Worm (Caenorhabditis elegans) whole organism, L1 larva: ENCODE measurements around the gene his-71.

Experiments used
- C04F5.9 ChIP-seq: sonication (generic microtip); optimal IDR thresholded peaks from 2 replicates; lab custom pipeline; 2016; ENCODE audit warnings: missing genetic modification characterization, missing compliant biosample characterization
- C16A3.4 ChIP-seq: fragments of 150-350 bp; optimal IDR thresholded peaks from 2 replicates; lab custom pipeline; 2014; ENCODE audit warnings: missing biosample characterization, missing genetic modification characterization
- F16B12.6 ChIP-seq: fragments of 150-350 bp; optimal IDR thresholded peaks from 2 replicates; lab custom pipeline; 2014; ENCODE audit warnings: missing biosample characterization, missing genetic modification characterization
- Y116A8C.19 ChIP-seq: sonication (generic microtip); optimal IDR thresholded peaks from 2 replicates; lab custom pipeline; 2016; ENCODE audit warnings: missing compliant biosample characterization, missing genetic modification characterization, borderline replicate concordance
- alr-1 ChIP-seq: fragments of 200-800 bp; sonication (Bioruptor generic); optimal IDR thresholded peaks from 2 replicates; lab custom pipeline; 2018; ENCODE audit warnings: borderline replicate concordance, mild to moderate bottlenecking, missing genetic modification characterization, missing compliant biosample characterization
- aly-2 ChIP-seq: fragments of 150-350 bp; optimal IDR thresholded peaks from 2 replicates; lab custom pipeline; 2014; ENCODE audit warnings: missing biosample characterization, missing genetic modification characterization
- ama-1 ChIP-seq: fragments of 150-350 bp; optimal IDR thresholded peaks from 2 replicates; lab custom pipeline; 2014
- ceh-8 ChIP-seq: fragments of 200-800 bp; sonication (Bioruptor generic); optimal IDR thresholded peaks from 2 replicates; lab custom pipeline; 2018; ENCODE audit warnings: mild to moderate bottlenecking, missing genetic modification characterization, moderate library complexity, missing compliant biosample characterization
- ceh-82 ChIP-seq, 3 experiments: fragments of 150-350 bp in 1 of 3; sonication (generic microtip) in 2 of 3; optimal IDR thresholded peaks; 2 replicates each; lab custom pipeline; 2014 to 2017; ENCODE audit warnings: missing biosample characterization in 3 of 3, missing genetic modification characterization in 3 of 3
- ceh-90 ChIP-seq: sonication (generic microtip); optimal IDR thresholded peaks from 2 replicates; lab custom pipeline; 2016; ENCODE audit warnings: missing genetic modification characterization, missing compliant biosample characterization
- ces-1 ChIP-seq: fragments of 150-350 bp; optimal IDR thresholded peaks from 2 replicates; lab custom pipeline; 2014; ENCODE audit warnings: missing biosample characterization, missing genetic modification reagents, missing genetic modification characterization
- dpl-1 ChIP-seq, 3 experiments: fragments of 150-350 bp in 2 of 3; sonication (generic microtip) in 1 of 3; optimal IDR thresholded peaks; 2 replicates each; lab custom pipeline; 2014 to 2017; ENCODE audit warnings: missing biosample characterization in 3 of 3, missing genetic modification characterization in 3 of 3, missing genetic modification reagents in 3 of 3
- dsc-1 ChIP-seq: sonication (generic microtip); optimal IDR thresholded peaks from 2 replicates; lab custom pipeline; 2016; ENCODE audit warnings: mild to moderate bottlenecking, missing genetic modification characterization, missing compliant biosample characterization
- efl-3 ChIP-seq: fragments of 200-800 bp; sonication (Bioruptor generic); optimal IDR thresholded peaks from 2 replicates; lab custom pipeline; 2018; ENCODE audit warnings: mild to moderate bottlenecking, missing genetic modification characterization, missing compliant biosample characterization
- egl-27 ChIP-seq, 2 experiments: fragments of 150-350 bp in 1 of 2; sonication (generic microtip); optimal IDR thresholded peaks; 3 replicates each; lab custom pipeline; 2017 to 2018; ENCODE audit warnings: missing biosample characterization in 2 of 2, missing genetic modification characterization in 2 of 2, missing genetic modification reagents in 2 of 2
- elt-2 ChIP-seq: sonication (generic microtip); optimal IDR thresholded peaks from 2 replicates; lab custom pipeline; 2016; ENCODE audit warnings: missing genetic modification characterization, mild to moderate bottlenecking, inconsistent platforms, missing compliant biosample characterization, missing genetic modification reagents
- ets-5 ChIP-seq: fragments of 200-800 bp; sonication (Bioruptor generic); IDR thresholded peaks from 2 replicates; pipeline ENCODE4 v1.3.6; 2022; ENCODE audit warnings: missing genetic modification characterization, missing compliant biosample characterization
- fkh-10 ChIP-seq: sonication (generic microtip); optimal IDR thresholded peaks from 2 replicates; lab custom pipeline; 2017; ENCODE audit warnings: missing biosample characterization, missing genetic modification reagents, missing genetic modification characterization
- fkh-4 ChIP-seq: sonication (generic microtip); optimal IDR thresholded peaks from 2 replicates; lab custom pipeline; 2016; ENCODE audit warnings: missing compliant biosample characterization, missing genetic modification characterization, borderline replicate concordance
- fos-1 ChIP-seq: fragments of 150-350 bp; optimal IDR thresholded peaks from 2 replicates; lab custom pipeline; 2014; ENCODE audit warnings: missing biosample characterization, missing genetic modification characterization
- grh-1 ChIP-seq: fragments of 200-800 bp; sonication (Bioruptor generic); IDR thresholded peaks from 2 replicates; pipeline ENCODE4 v1.3.6; 2022; ENCODE audit warnings: missing genetic modification reagents, missing genetic modification characterization, missing compliant biosample characterization
- hlh-17 ChIP-seq: fragments of 200-800 bp; sonication (Bioruptor generic); optimal IDR thresholded peaks from 2 replicates; lab custom pipeline; 2018; ENCODE audit warnings: missing genetic modification characterization, mild to moderate bottlenecking, missing compliant biosample characterization, moderate library complexity, borderline replicate concordance
- hlh-4 ChIP-seq: sonication (generic microtip); optimal IDR thresholded peaks from 2 replicates; lab custom pipeline; 2016; ENCODE audit warnings: mild to moderate bottlenecking, missing genetic modification characterization, missing compliant biosample characterization
- isw-1 ChIP-seq: fragments of 200-800 bp; sonication (Bioruptor generic); IDR thresholded peaks from 2 replicates; pipeline ENCODE4 v1.3.6; 2022; ENCODE audit warnings: missing genetic modification characterization, missing compliant biosample characterization
- jun-1 ChIP-seq: fragments of 150-350 bp; optimal IDR thresholded peaks from 2 replicates; lab custom pipeline; 2014; ENCODE audit warnings: missing biosample characterization, missing genetic modification reagents, missing genetic modification characterization
- lin-14 ChIP-seq: fragments of 200-800 bp; sonication (Bioruptor generic); optimal IDR thresholded peaks from 2 replicates; lab custom pipeline; 2018; ENCODE audit warnings: mild to moderate bottlenecking, missing genetic modification characterization, moderate library complexity, missing compliant biosample characterization
- lin-15B ChIP-seq: fragments of 150-350 bp; sonication (generic microtip); optimal IDR thresholded peaks from 3 replicates; lab custom pipeline; 2014; ENCODE audit warnings: missing biosample characterization, missing genetic modification characterization
- lin-35 ChIP-seq, 2 experiments: fragments of 150-350 bp; optimal IDR thresholded peaks; 2 replicates each; lab custom pipeline; 2014; ENCODE audit warnings: missing biosample characterization in 2 of 2, missing genetic modification characterization in 2 of 2, missing genetic modification reagents in 2 of 2
- lsy-2 ChIP-seq, 2 experiments: fragments of 150-350 bp; optimal IDR thresholded peaks; 2 replicates each; lab custom pipeline; 2014; ENCODE audit warnings: missing biosample characterization in 2 of 2, missing genetic modification characterization in 2 of 2
- mab-9 ChIP-seq: fragments of 200-800 bp; sonication (Bioruptor generic); IDR thresholded peaks from 2 replicates; pipeline ENCODE4 v1.3.6; 2022; ENCODE audit warnings: missing genetic modification reagents, missing genetic modification characterization, missing compliant biosample characterization
- mdl-1 ChIP-seq, 2 experiments: fragments of 150-350 bp; optimal IDR thresholded peaks; 2 replicates each; lab custom pipeline; 2014 to 2017; ENCODE audit warnings: missing biosample characterization in 2 of 2, missing genetic modification characterization in 2 of 2, inconsistent platforms in 1 of 2
- mef-2 ChIP-seq: fragments of 150-350 bp; optimal IDR thresholded peaks from 2 replicates; lab custom pipeline; 2014; ENCODE audit warnings: missing biosample characterization, missing genetic modification characterization
- nhr-11 ChIP-seq: fragments of 150-350 bp; optimal IDR thresholded peaks from 2 replicates; lab custom pipeline; 2014; ENCODE audit warnings: missing biosample characterization, missing genetic modification characterization
- nhr-237 ChIP-seq: fragments of 150-350 bp; optimal IDR thresholded peaks from 2 replicates; lab custom pipeline; 2014; ENCODE audit warnings: missing biosample characterization, missing genetic modification characterization
- nhr-71 ChIP-seq: sonication (generic microtip); optimal IDR thresholded peaks from 2 replicates; lab custom pipeline; 2016; ENCODE audit warnings: mild to moderate bottlenecking, missing genetic modification characterization, moderate library complexity, missing compliant biosample characterization
- nhr-84 ChIP-seq: sonication (generic microtip); optimal IDR thresholded peaks from 2 replicates; lab custom pipeline; 2017; ENCODE audit warnings: missing biosample characterization, missing genetic modification characterization
- nhr-90 ChIP-seq: sonication (generic microtip); optimal IDR thresholded peaks from 2 replicates; lab custom pipeline; 2016; ENCODE audit warnings: mild to moderate bottlenecking, missing genetic modification characterization, missing compliant biosample characterization; ENCODE audit not compliant: poor library complexity
- pag-3 ChIP-seq: sonication (generic microtip); optimal IDR thresholded peaks from 2 replicates; lab custom pipeline; 2017; ENCODE audit warnings: missing genetic modification characterization, mild to moderate bottlenecking, missing compliant biosample characterization, antibody characterized with exemption, borderline replicate concordance; ENCODE audit not compliant: insufficient read depth
- pax-3 ChIP-seq: fragments of 200-800 bp; sonication (Bioruptor generic); optimal IDR thresholded peaks from 2 replicates; lab custom pipeline; 2018; ENCODE audit warnings: mild to moderate bottlenecking, missing genetic modification characterization, moderate library complexity, missing compliant biosample characterization
- pqm-1 ChIP-seq: sonication (generic microtip); optimal IDR thresholded peaks from 3 replicates; lab custom pipeline; 2017; ENCODE audit warnings: missing biosample characterization, missing genetic modification characterization
- rnt-1 ChIP-seq: sonication (generic microtip); optimal IDR thresholded peaks from 2 replicates; lab custom pipeline; 2016; ENCODE audit warnings: mild to moderate bottlenecking, missing genetic modification characterization, moderate library complexity, missing compliant biosample characterization
- snpc-4 ChIP-seq: fragments of 150-350 bp; optimal IDR thresholded peaks from 2 replicates; lab custom pipeline; 2014; ENCODE audit warnings: missing biosample characterization, missing genetic modification characterization
- sox-4 ChIP-seq: sonication (generic microtip); optimal IDR thresholded peaks from 2 replicates; lab custom pipeline; 2016; ENCODE audit warnings: missing genetic modification characterization, missing compliant biosample characterization
- sup-37 ChIP-seq: fragments of 200-800 bp; sonication (Bioruptor generic); optimal IDR thresholded peaks from 2 replicates; lab custom pipeline; 2018; ENCODE audit warnings: mild to moderate bottlenecking, missing genetic modification characterization, missing compliant biosample characterization
- swsn-7 ChIP-seq: sonication (generic microtip); optimal IDR thresholded peaks from 2 replicates; lab custom pipeline; 2016; ENCODE audit warnings: missing genetic modification characterization, missing compliant biosample characterization
- unc-30 ChIP-seq: sonication (generic microtip); optimal IDR thresholded peaks from 2 replicates; lab custom pipeline; 2017; ENCODE audit warnings: missing biosample characterization, missing genetic modification characterization
- unc-62 ChIP-seq: fragments of 150-350 bp; optimal IDR thresholded peaks from 2 replicates; lab custom pipeline; 2014; ENCODE audit warnings: missing biosample characterization, missing genetic modification reagents, missing genetic modification characterization
- unc-98 ChIP-seq: fragments of 200-800 bp; sonication (Bioruptor generic); IDR thresholded peaks from 2 replicates; pipeline ENCODE4 v1.3.6; 2022; ENCODE audit warnings: missing genetic modification characterization, missing compliant biosample characterization
- vab-15 ChIP-seq: sonication (generic microtip); optimal IDR thresholded peaks from 2 replicates; lab custom pipeline; 2017; ENCODE audit warnings: missing genotype, mild to moderate bottlenecking, missing genetic modification characterization, missing compliant biosample characterization
- ztf-4 ChIP-seq: fragments of 150-350 bp; optimal IDR thresholded peaks from 2 replicates; lab custom pipeline; 2014; ENCODE audit warnings: missing biosample characterization, missing genetic modification characterization

Gene his-71

ce11 chrX:8022728-8023127, 40.9 kb upstream of the his-71 start:
- TF ChIP-seq jun-1 (peak; percentile 23), nhr-11 (tag; lab: Kevin White, UChicago) (no peak), unc-98 (no peak), unc-62 (GFP tag; lab: Kevin White, UChicago) (no peak), ceh-8 (GFP tag; lab: Kevin White, UChicago) (no peak), ces-1 (no peak), unc-30 (no peak), elt-2 (tag; lab: Kevin White, UChicago) (peak; percentile 80), Y116A8C.19 (tag; lab: Kevin White, UChicago) (no peak), dpl-1 (GFP tag; optimal IDR thresholded peaks at IDR 0.05; lab: Kevin White, UChicago) (no peak), dsc-1 (tag; lab: Kevin White, UChicago) (no peak), lin-14 (GFP tag; lab: Kevin White, UChicago) (no peak), sox-4 (tag; lab: Kevin White, UChicago) (no peak), fos-1 (tag; lab: Kevin White, UChicago) (no peak), nhr-237 (tag; lab: Kevin White, UChicago) (no peak), mef-2 (tag; lab: Kevin White, UChicago) (no peak), ceh-90 (tag; lab: Kevin White, UChicago) (no peak), nhr-84 (tag; lab: Kevin White, UChicago) (no peak), efl-3 (no peak), nhr-90 (tag; lab: Kevin White, UChicago) (peak; percentile 6), hlh-4 (tag; lab: Kevin White, UChicago) (no peak), alr-1 (tag; lab: Kevin White, UChicago) (no peak), pqm-1 (tag; lab: Kevin White, UChicago) (no peak), pag-3 (tag; lab: Kevin White, UChicago) (no peak), nhr-71 (peak; percentile 4), lin-35 (GFP tag; optimal IDR thresholded peaks at IDR 0.05; lab: Kevin White, UChicago) (peak in 1 of 2 experiments; percentile 60), grh-1 (GFP tag; lab: Robert Waterston, UW) (no peak), ceh-82 (tag; optimal IDR thresholded peaks at IDR 0.05; lab: Kevin White, UChicago) (no peak), lsy-2 (tag; optimal IDR thresholded peaks at IDR 0.05; lab: Kevin White, UChicago) (no peak), ets-5 (no peak), ama-1 (lab: Kevin White, UChicago) (no peak), fkh-4 (no peak), mdl-1 (tag; optimal IDR thresholded peaks at IDR 0.05; lab: Kevin White, UChicago) (peak in 1 of 2 experiments; percentile 60), lin-15B (tag; lab: Kevin White, UChicago) (no peak)

- TF ChIP-seq unc-98 = peak; percentile 52; the same call in 1 of the 2 replicates
- TF ChIP-seq lsy-2 (tag; optimal IDR thresholded peaks at IDR 0.05; lab: Kevin White, UChicago) = peak; percentile 78 to 79
- TF ChIP-seq F16B12.6 (tag; lab: Kevin White, UChicago) = no peak
- TF ChIP-seq sup-37 (GFP tag; lab: Kevin White, UChicago) = peak; percentile 14
- TF ChIP-seq grh-1 (GFP tag; lab: Robert Waterston, UW) = no peak
- no peak for TF ChIP-seq unc-30
- TF ChIP-seq ceh-90 (tag; lab: Kevin White, UChicago) = peak; percentile 11
- peak; percentile 26 for TF ChIP-seq snpc-4 (tag; lab: Kevin White, UChicago)
- peak; percentile 59 for TF ChIP-seq C16A3.4 (tag; lab: Kevin White, UChicago)
- TF ChIP-seq ztf-4 = peak; percentile 81
- TF ChIP-seq isw-1 (GFP tag; lab: Robert Waterston, UW) = peak; percentile 16; the same call in 1 of the 2 replicates
- TF ChIP-seq pax-3 (tag; lab: Kevin White, UChicago) = peak; percentile 84
- no peak for TF ChIP-seq alr-1 (tag; lab: Kevin White, UChicago)
- peak; percentile 40; the same call in 1 of the 2 replicates for TF ChIP-seq mab-9
- TF ChIP-seq nhr-84 (tag; lab: Kevin White, UChicago) = no peak
- peak; percentile 91 for TF ChIP-seq rnt-1 (tag; lab: Kevin White, UChicago)
- peak; percentile 93 for TF ChIP-seq fkh-10 (GFP tag; lab: Kevin White, UChicago)
- TF ChIP-seq egl-27 (tag; optimal IDR thresholded peaks at IDR 0.05; lab: Kevin White, UChicago) = no peak
- TF ChIP-seq swsn-7 = peak; percentile 87
- TF ChIP-seq hlh-17 = no peak
- peak; percentile 61 for TF ChIP-seq jun-1
- TF ChIP-seq pqm-1 (tag; lab: Kevin White, UChicago) = no peak
- TF ChIP-seq mef-2 (tag; lab: Kevin White, UChicago) = no peak
- no peak for TF ChIP-seq aly-2 (tag; lab: Kevin White, UChicago)
- TF ChIP-seq C04F5.9 (tag; lab: Kevin White, UChicago) = peak; percentile 7
- TF ChIP-seq pag-3 (tag; lab: Kevin White, UChicago) = no peak
- peak; percentile 88 for TF ChIP-seq nhr-11 (tag; lab: Kevin White, UChicago)
- no peak for TF ChIP-seq vab-15
Observed at ce11 chrX:8021609-8022008, 39.7 kb upstream of the his-71 start.
